In the genomic region with DNA sequence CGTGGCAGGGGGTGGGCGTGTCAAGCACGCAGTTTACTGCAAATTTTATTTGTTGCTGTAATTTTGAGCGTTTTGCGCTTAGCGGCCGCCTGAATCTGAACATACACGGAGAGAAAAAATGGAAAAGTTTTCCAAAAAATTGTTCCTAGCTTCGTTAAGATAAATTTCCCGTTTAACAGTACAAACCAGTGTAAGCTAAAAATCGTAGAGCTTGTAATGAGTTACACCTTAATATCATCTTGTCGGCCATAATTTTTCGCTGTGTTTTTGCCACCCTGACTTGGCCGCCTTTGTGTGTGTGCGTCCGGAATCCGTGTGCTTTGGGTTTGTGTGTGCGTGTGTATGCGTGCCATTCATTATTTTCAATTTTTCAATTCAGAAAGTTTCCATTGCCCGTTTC, we compare ENCODE assay signal across 1 fruit fly cellular context.
TF ChIP-seq lines count a peak whose summit lies in the region.

No protein-coding gene starts in this region.

TF ChIP-seq in whole organism, embryonic, 481 proteins besides CTCF, POLR2A, EP300 and RAD21 (continued from another document and continues in another):
- TF ChIP-seq run (tag; optimal IDR thresholded peaks at IDR 0.05; lab: Kevin White, UChicago) (no peak), tio (GFP tag; optimal IDR thresholded peaks at IDR 0.05; lab: Kevin White, UChicago) (peak; percentile 4), CrebB (tag; optimal IDR thresholded peaks at IDR 0.05; lab: Kevin White, UChicago) (no peak), CG6791 (GFP tag; IDR thresholded peaks at IDR 0.05; lab: Robert Waterston, UW; ENCODE audit: partially characterized antibody) (no peak), ems (GFP tag; optimal IDR thresholded peaks at IDR 0.05; lab: Kevin White, UChicago) (no peak), CG13123 (GFP tag; optimal IDR thresholded peaks at IDR 0.05; lab: Kevin White, UChicago) (no peak), MTF-1 (GFP tag; optimal IDR thresholded peaks at IDR 0.05; lab: Kevin White, UChicago; ENCODE audit: borderline replicate concordance) (no peak), NC2β (GFP tag; optimal IDR thresholded peaks at IDR 0.05; lab: Kevin White, UChicago) (no peak), Doc3 (GFP tag; IDR thresholded peaks at IDR 0.05; lab: Robert Waterston, UW; ENCODE audit: partially characterized antibody) (no peak), CG4328 (GFP tag; optimal IDR thresholded peaks at IDR 0.05; lab: Kevin White, UChicago) (no peak), CG13624 (GFP tag; optimal IDR thresholded peaks at IDR 0.05; lab: Kevin White, UChicago) (peak; percentile 15), CG6175 (GFP tag; IDR thresholded peaks at IDR 0.05; lab: Robert Waterston, UW) (no peak), tgo (GFP tag; IDR thresholded peaks at IDR 0.05; lab: Robert Waterston, UW) (peak; percentile 50; the same call in 2 of the 3 replicates), CG1024 (GFP tag; IDR thresholded peaks at IDR 0.05; lab: Robert Waterston, UW) (no peak), CG15479 (GFP tag; optimal IDR thresholded peaks at IDR 0.05; lab: Kevin White, UChicago) (no peak), CG17328 (GFP tag; IDR thresholded peaks at IDR 0.05; lab: Robert Waterston, UW) (no peak; the same call in 1 of the 2 replicates), Ssrp (tag; optimal IDR thresholded peaks at IDR 0.05; lab: Kevin White, UChicago) (no peak), sna (GFP tag; IDR thresholded peaks at IDR 0.05; lab: Robert Waterston, UW; ENCODE audit: partially characterized antibody) (no peak), lab (GFP tag; optimal IDR thresholded peaks at IDR 0.05; lab: Kevin White, UChicago) (peak; percentile 80), bcd (GFP tag; optimal IDR thresholded peaks at IDR 0.05; lab: Kevin White, UChicago) (peak; percentile 42), CG7556 (GFP tag; optimal IDR thresholded peaks at IDR 0.05; lab: Kevin White, UChicago) (peak; percentile 60), Blimp-1 (GFP tag; optimal IDR thresholded peaks at IDR 0.05; lab: Kevin White, UChicago) (peak; percentile 12), eyg (GFP tag; optimal IDR thresholded peaks at IDR 0.05; lab: Kevin White, UChicago) (no peak), luna (GFP tag; optimal IDR thresholded peaks at IDR 0.05; lab: Kevin White, UChicago) (no peak), ci (GFP tag; IDR thresholded peaks at IDR 0.05; lab: Robert Waterston, UW) (peak; percentile 58; the same call in 1 of the 3 replicates), CG13894 (tag; optimal IDR thresholded peaks at IDR 0.05; lab: Kevin White, UChicago) (no peak), CG10462 (GFP tag; optimal IDR thresholded peaks at IDR 0.05; lab: Kevin White, UChicago) (no peak), Max (GFP tag; optimal IDR thresholded peaks at IDR 0.05; lab: Kevin White, UChicago) (no peak), unc-4 (GFP tag; IDR thresholded peaks at IDR 0.05; lab: Robert Waterston, UW; ENCODE audit: partially characterized antibody) (no peak), ara (GFP tag; IDR thresholded peaks at IDR 0.05; lab: Robert Waterston, UW) (no peak), sens (GFP tag; lab: Kevin White, UChicago) (peak; percentile 9), CG9876 (GFP tag; optimal IDR thresholded peaks at IDR 0.05; lab: Kevin White, UChicago) (no peak), br (optimal IDR thresholded peaks at IDR 0.05; lab: Kevin White, UChicago) (no peak), Scr (GFP tag; IDR thresholded peaks at IDR 0.05; lab: Robert Waterston, UW; ENCODE audit: partially characterized antibody) (no peak), CG1647 (GFP tag; optimal IDR thresholded peaks at IDR 0.05; lab: Kevin White, UChicago) (no peak), CG15269 (tag; optimal IDR thresholded peaks at IDR 0.05; lab: Kevin White, UChicago) (peak; percentile 36), CG11085 (GFP tag; IDR thresholded peaks at IDR 0.05; lab: Robert Waterston, UW) (no peak), gsb (GFP tag; IDR thresholded peaks at IDR 0.05; lab: Robert Waterston, UW) (no peak), zf30C (GFP tag; optimal IDR thresholded peaks at IDR 0.05; lab: Kevin White, UChicago) (peak; percentile 9), Hey (tag; optimal IDR thresholded peaks at IDR 0.05; lab: Kevin White, UChicago) (no peak), slp2 (GFP tag; optimal IDR thresholded peaks at IDR 0.05; lab: Kevin White, UChicago) (no peak), az2 (GFP tag; optimal IDR thresholded peaks at IDR 0.05; lab: Kevin White, UChicago) (peak; percentile 31), h (optimal IDR thresholded peaks at IDR 0.05; lab: Kevin White, UChicago) (no peak), Bteb2 (GFP tag; optimal IDR thresholded peaks at IDR 0.05; lab: Kevin White, UChicago) (no peak), peb (GFP tag; IDR thresholded peaks at IDR 0.05; lab: Robert Waterston, UW) (no peak), CG15514 (GFP tag; optimal IDR thresholded peaks at IDR 0.05; lab: Kevin White, UChicago) (peak; percentile 42), tup (GFP tag; optimal IDR thresholded peaks at IDR 0.05; lab: Kevin White, UChicago) (no peak), CG12219 (GFP tag; optimal IDR thresholded peaks at IDR 0.05; lab: Kevin White, UChicago) (no peak), bigmax (GFP tag; optimal IDR thresholded peaks at IDR 0.05; lab: Kevin White, UChicago) (no peak), CG8388 (GFP tag; optimal IDR thresholded peaks at IDR 0.05; lab: Kevin White, UChicago) (peak; percentile 14), da (GFP tag; optimal IDR thresholded peaks at IDR 0.05; lab: Kevin White, UChicago) (no peak), CG9817 (tag; optimal IDR thresholded peaks at IDR 0.05; lab: Kevin White, UChicago) (peak; percentile 24), fu2 (GFP tag; optimal IDR thresholded peaks at IDR 0.05; lab: Kevin White, UChicago) (no peak), esg (GFP tag; conservative IDR thresholded peaks at IDR 0.05; lab: Robert Waterston, UW) (no peak; the same call in 1 of the 2 replicates), CG17359 (tag; optimal IDR thresholded peaks at IDR 0.05; lab: Kevin White, UChicago) (peak; percentile 33), CG5953 (GFP tag; IDR thresholded peaks at IDR 0.05; lab: Robert Waterston, UW) (no peak), prd (optimal IDR thresholded peaks at IDR 0.05; lab: Kevin White, UChicago) (no peak), prd (GFP tag; IDR thresholded peaks at IDR 0.05; lab: Robert Waterston, UW) (peak; percentile 51; the same call in 2 of the 3 replicates), CG12299 (tag; optimal IDR thresholded peaks at IDR 0.05; lab: Kevin White, UChicago) (no peak), maf-S (GFP tag; optimal IDR thresholded peaks at IDR 0.05; lab: Kevin White, UChicago) (no peak), CG31224 (GFP tag; IDR thresholded peaks at IDR 0.05; lab: Robert Waterston, UW) (no peak), Myb (GFP tag; optimal IDR thresholded peaks at IDR 0.05; lab: Kevin White, UChicago) (no peak), dan (GFP tag; IDR thresholded peaks at IDR 0.05; lab: Robert Waterston, UW) (no peak), so (GFP tag; IDR thresholded peaks at IDR 0.05; lab: Robert Waterston, UW) (0 out of 3 replicates have a peak, but pooled peaks have one; percentile 49), CG1602 (GFP tag; optimal IDR thresholded peaks at IDR 0.05; lab: Kevin White, UChicago) (no peak), CG3726 (GFP tag; IDR thresholded peaks at IDR 0.05; lab: Robert Waterston, UW) (no peak), CG10565 (GFP tag; optimal IDR thresholded peaks at IDR 0.05; lab: Kevin White, UChicago) (no peak), CG17612 (GFP tag; IDR thresholded peaks at IDR 0.05; lab: Robert Waterston, UW) (no peak), Gug (GFP tag; IDR thresholded peaks at IDR 0.05; lab: Robert Waterston, UW) (no peak; the same call in 3 of the 4 replicates), Bdp1 (GFP tag; optimal IDR thresholded peaks at IDR 0.05; lab: Kevin White, UChicago) (no peak), Neu2 (GFP tag; optimal IDR thresholded peaks at IDR 0.05; lab: Kevin White, UChicago; ENCODE audit: borderline replicate concordance) (no peak), Six4 (GFP tag; optimal IDR thresholded peaks at IDR 0.05; lab: Kevin White, UChicago) (no peak), CG10321 (GFP tag; IDR thresholded peaks at IDR 0.05; lab: Robert Waterston, UW) (no peak), CG14860 (GFP tag; IDR thresholded peaks at IDR 0.05; lab: Robert Waterston, UW; ENCODE audit: partially characterized antibody) (no peak), Ada2b (GFP tag; IDR thresholded peaks at IDR 0.05; lab: Robert Waterston, UW) (peak; percentile 59), aop (GFP tag; IDR thresholded peaks at IDR 0.05; lab: Robert Waterston, UW) (no peak), CG30403 (GFP tag; optimal IDR thresholded peaks at IDR 0.05; lab: Kevin White, UChicago) (peak; percentile 20), gcm (GFP tag; optimal IDR thresholded peaks at IDR 0.05; lab: Kevin White, UChicago) (no peak), grau (tag; optimal IDR thresholded peaks at IDR 0.05; lab: Kevin White, UChicago) (peak; percentile 39), sug (tag; optimal IDR thresholded peaks at IDR 0.05; lab: Kevin White, UChicago) (no peak), lov (optimal IDR thresholded peaks at IDR 0.05; lab: Kevin White, UChicago) (no peak), lov (GFP tag; IDR thresholded peaks at IDR 0.05; lab: Robert Waterston, UW) (no peak), Ets65A (GFP tag; lab: Kevin White, UChicago) (peak; percentile 50), Dad (GFP tag; optimal IDR thresholded peaks at IDR 0.05; lab: Kevin White, UChicago) (no peak), nerfin-2 (GFP tag; IDR thresholded peaks at IDR 0.05; lab: Robert Waterston, UW; ENCODE audit: partially characterized antibody) (no peak), Doc2 (GFP tag; IDR thresholded peaks at IDR 0.05; lab: Robert Waterston, UW) (no peak), Elba2 (GFP tag; optimal IDR thresholded peaks at IDR 0.05; lab: Kevin White, UChicago) (no peak), dm (GFP tag; optimal IDR thresholded peaks at IDR 0.05; lab: Kevin White, UChicago) (no peak), Hr51 (GFP tag; optimal IDR thresholded peaks at IDR 0.05; lab: Kevin White, UChicago) (peak in 1 of 2 experiments; percentile 57), Dbx (GFP tag; IDR thresholded peaks at IDR 0.05; lab: Robert Waterston, UW) (0 out of 3 replicates have a peak, but pooled peaks have one; percentile 65), CG17568 (GFP tag; optimal IDR thresholded peaks at IDR 0.05; lab: Kevin White, UChicago) (no peak), Spps (tag; optimal IDR thresholded peaks at IDR 0.05; lab: Kevin White, UChicago) (no peak), CG18011 (GFP tag; optimal IDR thresholded peaks at IDR 0.05; lab: Kevin White, UChicago) (no peak), CG7271 (tag; optimal IDR thresholded peaks at IDR 0.05; lab: Kevin White, UChicago) (no peak), Dref (GFP tag; IDR thresholded peaks at IDR 0.05; lab: Robert Waterston, UW) (no peak), fru (optimal IDR thresholded peaks at IDR 0.05; lab: Kevin White, UChicago) (no peak), chm (GFP tag; IDR thresholded peaks at IDR 0.05; lab: Robert Waterston, UW) (no peak), Taf1 (GFP tag; IDR thresholded peaks at IDR 0.05; lab: Robert Waterston, UW) (no peak), CG9609 (GFP tag; optimal IDR thresholded peaks at IDR 0.05; lab: Kevin White, UChicago) (no peak), CG6683 (GFP tag; optimal IDR thresholded peaks at IDR 0.05; lab: Kevin White, UChicago) (no peak), CG13296 (GFP tag; optimal IDR thresholded peaks at IDR 0.05; lab: Kevin White, UChicago) (peak; percentile 35), CG3847 (GFP tag; IDR thresholded peaks at IDR 0.05; lab: Robert Waterston, UW) (no peak), z (GFP tag; IDR thresholded peaks at IDR 0.05; lab: Robert Waterston, UW) (no peak), pb (GFP tag; optimal IDR thresholded peaks at IDR 0.05; lab: Kevin White, UChicago) (no peak), CG14710 (tag; optimal IDR thresholded peaks at IDR 0.05; lab: Kevin White, UChicago) (no peak), Hsf (GFP tag; optimal IDR thresholded peaks at IDR 0.05; lab: Kevin White, UChicago) (no peak), CG12071 (GFP tag; optimal IDR thresholded peaks at IDR 0.05; lab: Kevin White, UChicago) (peak; percentile 44), MBD-R2 (GFP tag; IDR thresholded peaks at IDR 0.05; lab: Robert Waterston, UW) (peak; percentile 23; the same call in 1 of the 2 replicates), CG10654 (GFP tag; optimal IDR thresholded peaks at IDR 0.05; lab: Kevin White, UChicago) (no peak), CG12155 (GFP tag; optimal IDR thresholded peaks at IDR 0.05; lab: Kevin White, UChicago) (no peak), p53 (GFP tag; optimal IDR thresholded peaks at IDR 0.05; lab: Kevin White, UChicago) (no peak), Mrtf (GFP tag; IDR thresholded peaks at IDR 0.05; lab: Robert Waterston, UW) (no peak), crp (GFP tag; optimal IDR thresholded peaks at IDR 0.05; lab: Kevin White, UChicago) (no peak), dmrt99B (tag; optimal IDR thresholded peaks at IDR 0.05; lab: Kevin White, UChicago) (peak; percentile 73), Poxn (GFP tag; IDR thresholded peaks at IDR 0.05; lab: Robert Waterston, UW) (no peak), dmrt11E (tag; optimal IDR thresholded peaks at IDR 0.05; lab: Kevin White, UChicago) (no peak), CG7745 (tag; optimal IDR thresholded peaks at IDR 0.05; lab: Kevin White, UChicago) (no peak), Med (GFP tag; lab: Kevin White, UChicago) (peak; percentile 79), Sin3A (optimal IDR thresholded peaks at IDR 0.05; lab: Kevin White, UChicago) (no peak), Kr (GFP tag; optimal IDR thresholded peaks at IDR 0.05; lab: Kevin White, UChicago) (no peak), CG17186 (GFP tag; optimal IDR thresholded peaks at IDR 0.05; lab: Kevin White, UChicago) (no peak), CG11560 (tag; IDR thresholded peaks at IDR 0.05; lab: Robert Waterston, UW) (no peak), CG12236 (GFP tag; optimal IDR thresholded peaks at IDR 0.05; lab: Kevin White, UChicago) (no peak), CG34376 (GFP tag; optimal IDR thresholded peaks at IDR 0.05; lab: Kevin White, UChicago) (peak; percentile 25), sens-2 (GFP tag; IDR thresholded peaks at IDR 0.05; lab: Robert Waterston, UW) (no peak), CG2199 (GFP tag; IDR thresholded peaks at IDR 0.05; lab: Robert Waterston, UW) (no peak), gro (GFP tag; optimal IDR thresholded peaks at IDR 0.05; lab: Kevin White, UChicago) (no peak), Dfd (GFP tag; optimal IDR thresholded peaks at IDR 0.05; lab: Kevin White, UChicago) (no peak), CG10274 (GFP tag; optimal IDR thresholded peaks at IDR 0.05; lab: Kevin White, UChicago) (no peak), CG9215 (GFP tag; IDR thresholded peaks at IDR 0.05; lab: Robert Waterston, UW) (no peak), CG1832 (GFP tag; optimal IDR thresholded peaks at IDR 0.05; lab: Kevin White, UChicago) (no peak), Camta (GFP tag; optimal IDR thresholded peaks at IDR 0.05; lab: Kevin White, UChicago) (no peak), CG17802 (tag; optimal IDR thresholded peaks at IDR 0.05; lab: Kevin White, UChicago) (no peak)
